Fruit fly (Drosophila melanogaster) whole organism, adult: ENCODE measurements around the gene nonA-l.

Experiments
- CG14711 ChIP-seq: fragments of 200-800 bp; sonication (Bioruptor generic); optimal IDR thresholded peaks from 2 replicates; lab custom pipeline; 2018; ENCODE audit warnings: missing biosample characterization, mild to moderate bottlenecking, missing genetic modification characterization, moderate library complexity
- CG7045 ChIP-seq: fragments of 200-800 bp; sonication (Bioruptor generic); optimal IDR thresholded peaks from 2 replicates; lab custom pipeline; 2017; ENCODE audit warnings: missing biosample characterization, mild to moderate bottlenecking, missing genetic modification characterization
- cic ChIP-seq: fragments of 200-800 bp; sonication (Bioruptor generic); optimal IDR thresholded peaks from 2 replicates; lab custom pipeline; 2017; ENCODE audit warnings: missing biosample characterization, mild to moderate bottlenecking, missing genetic modification characterization, moderate library complexity

DNA sequence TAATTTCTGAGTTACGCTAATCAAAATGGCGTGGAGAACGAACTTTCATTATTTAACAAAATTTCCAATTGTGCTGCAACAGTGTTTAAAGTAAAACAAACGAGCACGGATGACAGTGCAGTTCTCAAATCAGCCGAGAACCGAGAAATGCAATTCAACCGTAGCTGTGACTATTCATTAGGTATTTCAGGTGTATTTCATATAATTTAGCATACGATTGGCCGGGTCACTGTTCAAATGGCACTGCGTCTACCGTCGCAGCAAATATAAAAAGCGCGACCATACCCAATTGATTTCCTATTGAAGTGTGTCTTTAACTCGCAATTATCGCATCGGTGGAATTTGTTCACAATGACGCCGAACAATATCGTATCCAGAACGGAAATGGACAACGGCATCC, 19.5 kb upstream of the nonA-l start, which contains the start of gene CG14893:
- TF ChIP-seq CG7045 (GFP tag; lab: Kevin White, UChicago): no peak
- TF ChIP-seq CG14711 (tag; lab: Kevin White, UChicago): no peak
- TF ChIP-seq cic (GFP tag; lab: Kevin White, UChicago): no peak
